Worm (Caenorhabditis elegans): ENCODE measurements around the gene inos-1.

The inos-1 gene

DNA sequence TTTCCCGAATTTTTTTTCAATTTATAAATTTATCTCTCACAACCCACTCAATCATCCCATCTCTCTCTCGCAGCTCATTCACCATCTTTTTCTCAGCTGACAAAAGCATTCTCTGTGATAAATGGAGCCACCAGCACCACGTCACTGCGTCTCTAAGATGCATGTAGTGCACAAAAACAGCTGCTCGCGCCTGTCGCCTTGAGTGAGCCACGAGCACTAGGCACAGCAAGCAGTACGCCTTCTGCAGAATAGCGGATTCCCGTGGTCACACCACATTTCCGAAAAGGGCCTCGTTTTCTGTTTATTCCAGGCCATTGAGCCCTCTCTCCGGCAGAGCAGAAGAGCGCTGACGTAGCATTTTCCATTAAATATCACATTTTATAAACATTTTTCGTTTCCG is 13.5 kb upstream of the inos-1 start, which contains the start of gene F13D12.10:
TSS of gene F13D12.10 (plus strand) at position 231 of the 400 bp plus-strand sequence.
- TF ChIP-seq attf-6 (GFP tag; IDR thresholded peaks at IDR 0.05) (no peak), somi-1 (GFP tag; optimal IDR thresholded peaks at IDR 0.05) (peak; percentile 47), cebp-1 (GFP tag; IDR thresholded peaks at IDR 0.05) (no peak), cebp-1 (tag; optimal IDR thresholded peaks at IDR 0.05) (peak; percentile 6), zfh-2 (GFP tag; conservative IDR thresholded peaks at IDR 0.05) (peak; percentile 75), B0261.1 (tag; optimal IDR thresholded peaks at IDR 0.05) (no peak)

DNA sequence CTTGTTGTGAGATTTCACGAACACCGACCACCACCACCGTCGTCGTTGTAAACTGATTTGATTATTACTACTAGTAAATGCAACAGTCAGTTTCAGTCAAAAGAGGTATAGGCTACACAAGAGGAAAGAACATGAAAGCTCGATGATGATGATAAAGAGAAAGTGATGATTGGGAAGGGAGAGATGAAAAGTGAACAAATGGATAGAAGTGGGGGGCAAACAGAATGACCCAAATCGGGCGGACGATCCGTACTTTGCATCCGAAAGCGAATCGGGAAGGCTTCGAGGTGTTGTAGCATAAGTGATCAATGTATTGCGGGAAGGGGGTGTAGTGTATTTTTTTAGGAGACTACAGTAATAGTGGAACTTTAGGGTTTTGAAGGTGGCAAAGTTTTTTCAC is 10.7 kb upstream of the inos-1 start:
- no peak for TF ChIP-seq F57A8.1 (GFP tag; optimal IDR thresholded peaks at IDR 0.05)
- TF ChIP-seq K12H6.12 (tag; optimal IDR thresholded peaks at IDR 0.05): no peak
- TF ChIP-seq Y79H2A.3 (GFP tag; conservative IDR thresholded peaks at IDR 0.05): no peak
- TF ChIP-seq pha-4 (tag; optimal IDR thresholded peaks at IDR 0.05): no peak
- TF ChIP-seq unc-130 (GFP tag; optimal IDR thresholded peaks at IDR 0.05): no peak
- no peak for TF ChIP-seq sea-2 (GFP tag; IDR thresholded peaks at IDR 0.05)
- no peak for TF ChIP-seq F23B12.7 (tag; optimal IDR thresholded peaks at IDR 0.05; ENCODE audit: insufficient read depth)
- TF ChIP-seq hrde-1 (tag; optimal IDR thresholded peaks at IDR 0.05; ENCODE audit: borderline replicate concordance): no peak
- TF ChIP-seq gei-17 (GFP tag; optimal IDR thresholded peaks at IDR 0.05): no peak
- no peak for TF ChIP-seq repo-1 (tag; optimal IDR thresholded peaks at IDR 0.05)
- no peak for TF ChIP-seq aptf-2 (GFP tag; conservative IDR thresholded peaks at IDR 0.05)
- TF ChIP-seq rec-8 (tag; optimal IDR thresholded peaks at IDR 0.05): no peak
- TF ChIP-seq nhr-120 (GFP tag; IDR thresholded peaks at IDR 0.05): no peak
- TF ChIP-seq ceh-27 (GFP tag; optimal IDR thresholded peaks at IDR 0.05): no peak
- no peak for TF ChIP-seq ZK185.1 (tag; optimal IDR thresholded peaks at IDR 0.05; ENCODE audit: poor library complexity, severe bottlenecking)
- TF ChIP-seq ceh-58 (GFP tag; IDR thresholded peaks at IDR 0.05): no peak
- TF ChIP-seq madf-10 (tag; optimal IDR thresholded peaks at IDR 0.05): no peak
- TF ChIP-seq T26A5.8 (tag; optimal IDR thresholded peaks at IDR 0.05): no peak
- TF ChIP-seq egrh-3 (GFP tag; IDR thresholded peaks at IDR 0.05): no peak

DNA sequence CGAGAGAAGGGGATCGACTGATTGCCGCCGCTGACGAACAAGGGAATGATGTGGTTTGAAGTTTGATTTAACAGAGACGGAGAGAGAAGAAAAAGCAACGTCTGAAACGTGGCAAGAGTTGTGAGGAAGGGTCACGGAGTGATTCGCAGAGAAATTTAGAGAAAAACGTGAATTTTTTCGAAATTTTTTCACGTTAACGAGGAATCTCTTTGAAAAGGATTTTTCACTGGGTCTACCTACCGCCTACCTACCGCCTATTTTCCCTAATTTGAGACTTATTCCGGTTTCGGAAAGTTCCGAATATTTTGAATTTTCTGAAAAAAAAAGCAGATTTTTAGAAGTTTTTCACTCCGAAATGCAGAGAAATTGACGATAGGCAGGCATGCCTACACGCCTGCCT is 9.4 kb upstream of the inos-1 start, which contains the start of gene fcmt-1:
TSS of gene fcmt-1 (minus strand) at position 101 of the 400 bp plus-strand sequence.
- TF ChIP-seq pha-4 (tag; optimal IDR thresholded peaks at IDR 0.05) (no peak), lsy-27 (tag; optimal IDR thresholded peaks at IDR 0.05; ENCODE audit: borderline replicate concordance, insufficient read depth) (no peak), B0261.1 (tag; optimal IDR thresholded peaks at IDR 0.05) (no peak), ceh-79 (tag; optimal IDR thresholded peaks at IDR 0.05) (no peak), ztf-25 (GFP tag; IDR thresholded peaks at IDR 0.05) (no peak), lin-40 (tag; optimal IDR thresholded peaks at IDR 0.05) (no peak), tlf-1 (GFP tag; optimal IDR thresholded peaks at IDR 0.05) (no peak), cebp-2 (GFP tag; IDR thresholded peaks at IDR 0.05) (no peak), atf-7 (tag; optimal IDR thresholded peaks at IDR 0.05) (no peak), sptf-2 (GFP tag; optimal IDR thresholded peaks at IDR 0.05) (no peak), die-1 (tag; optimal IDR thresholded peaks at IDR 0.05) (no peak), hlh-12 (tag; optimal IDR thresholded peaks at IDR 0.05) (no peak), ets-4 (GFP tag; optimal IDR thresholded peaks at IDR 0.05) (no peak), cebp-1 (GFP tag; IDR thresholded peaks at IDR 0.05) (no peak), cebp-1 (tag; optimal IDR thresholded peaks at IDR 0.05) (no peak), chd-7 (tag; optimal IDR thresholded peaks at IDR 0.05) (no peak), ama-1 (optimal IDR thresholded peaks at IDR 0.05) (no peak), ama-1 (GFP tag; optimal IDR thresholded peaks at IDR 0.05) (no peak), lir-1 (GFP tag; conservative IDR thresholded peaks at IDR 0.05) (no peak), Y95B8A.8 (GFP tag; IDR thresholded peaks at IDR 0.05) (no peak)

Data from whole organism, young adult.